Fruit fly (Drosophila melanogaster) whole organism, embryonic: ENCODE data around the gene Vps26.

Source experiments
- Adf1 ChIP-seq: fragments of 200-800 bp; sonication (Bioruptor generic); IDR thresholded peaks from 2 replicates; pipeline ENCODE4 v1.3.6; 2022; ENCODE audit warnings: missing biosample characterization, missing genetic modification characterization
- CG10321 ChIP-seq: fragments of 200-800 bp; sonication (Bioruptor generic); IDR thresholded peaks from 2 replicates; pipeline ENCODE4 v1.3.6; 2022; ENCODE audit warnings: missing biosample characterization, missing genetic modification characterization
- CG10366 ChIP-seq: fragments of 200-800 bp; sonication (Bioruptor generic); IDR thresholded peaks from 2 replicates; pipeline ENCODE4 v1.3.6; 2022; ENCODE audit warnings: missing biosample characterization, missing genetic modification characterization
- CG10431 ChIP-seq: fragments of 200-800 bp; sonication (Bioruptor generic); optimal IDR thresholded peaks from 3 replicates; lab custom pipeline; 2018; ENCODE audit warnings: missing biosample characterization, mild to moderate bottlenecking, missing genetic modification characterization
- CG12219 ChIP-seq: fragments of 200-800 bp; sonication (Bioruptor generic); optimal IDR thresholded peaks from 3 replicates; lab custom pipeline; 2018; ENCODE audit warnings: missing biosample characterization, mild to moderate bottlenecking, missing genetic modification characterization
- CG1233 ChIP-seq: fragments of 200-800 bp; sonication (Bioruptor generic); optimal IDR thresholded peaks from 4 replicates; lab custom pipeline; 2018; ENCODE audit warnings: missing biosample characterization, mild to moderate bottlenecking, missing genetic modification characterization
- CG12391 ChIP-seq: fragments of 200-800 bp; sonication (Bioruptor generic); optimal IDR thresholded peaks from 3 replicates; lab custom pipeline; 2018; ENCODE audit warnings: missing biosample characterization, mild to moderate bottlenecking, missing genetic modification characterization, moderate library complexity
- CG12659 ChIP-seq: fragments of 200-800 bp; sonication (Bioruptor generic); optimal IDR thresholded peaks from 3 replicates; lab custom pipeline; 2017; ENCODE audit warnings: mild to moderate bottlenecking, missing biosample characterization, missing genetic modification reagents, missing genetic modification characterization
- CG13424 ChIP-seq: fragments of 200-800 bp; sonication (Bioruptor generic); optimal IDR thresholded peaks from 2 replicates; lab custom pipeline; 2019; ENCODE audit warnings: missing biosample characterization, mild to moderate bottlenecking, missing genetic modification characterization, moderate library complexity
- CG14860 ChIP-seq: fragments of 200-800 bp; sonication (Bioruptor generic); IDR thresholded peaks from 3 replicates; pipeline ENCODE4 v1.3.6; 2022; ENCODE audit warnings: missing biosample characterization, missing genetic modification characterization; ENCODE audit not compliant: partially characterized antibody
- CG18011 ChIP-seq: fragments of 200-800 bp; sonication (Bioruptor generic); optimal IDR thresholded peaks from 2 replicates; lab custom pipeline; 2017; ENCODE audit warnings: missing biosample characterization, missing genetic modification characterization, mild to moderate bottlenecking, moderate library complexity, missing genotype
- CG18619 ChIP-seq: fragments of 200-800 bp; sonication (Bioruptor generic); optimal IDR thresholded peaks from 3 replicates; lab custom pipeline; 2017; ENCODE audit warnings: missing biosample characterization, mild to moderate bottlenecking, missing genetic modification characterization
- CG2678 ChIP-seq: fragments of 200-800 bp; sonication (Bioruptor generic); optimal IDR thresholded peaks from 3 replicates; lab custom pipeline; 2019; ENCODE audit warnings: missing biosample characterization, mild to moderate bottlenecking, missing genetic modification characterization, moderate library complexity
- CG30403 ChIP-seq: fragments of 200-800 bp; sonication (Bioruptor generic); optimal IDR thresholded peaks from 3 replicates; lab custom pipeline; 2016; ENCODE audit warnings: missing biosample characterization, missing genetic modification characterization
- CG31388 ChIP-seq: fragments of 200-800 bp; sonication (Bioruptor generic); optimal IDR thresholded peaks from 2 replicates; lab custom pipeline; 2016; ENCODE audit warnings: missing biosample characterization, missing genetic modification characterization
- CG43689 ChIP-seq: fragments of 200-800 bp; sonication (Bioruptor generic); IDR thresholded peaks from 2 replicates; pipeline ENCODE4 v1.3.6; 2022; ENCODE audit warnings: missing biosample characterization, missing genetic modification characterization
- CG4820 ChIP-seq: fragments of 200-800 bp; sonication (Bioruptor generic); optimal IDR thresholded peaks from 3 replicates; lab custom pipeline; 2016; ENCODE audit warnings: missing biosample characterization, missing genetic modification characterization
- CG7786 ChIP-seq: fragments of 200-800 bp; sonication (Bioruptor generic); optimal IDR thresholded peaks from 2 replicates; lab custom pipeline; 2016; ENCODE audit warnings: missing biosample characterization, missing genetic modification characterization
- CG8290 ChIP-seq, 3 experiments: fragments of 200-800 bp; sonication (Bioruptor generic); optimal IDR thresholded peaks; 2 replicates each; lab custom pipeline; 2016 to 2019; ENCODE audit warnings: missing biosample characterization in 3 of 3, missing genetic modification characterization in 3 of 3, mild to moderate bottlenecking in 2 of 3, moderate library complexity in 1 of 3
- CrebB ChIP-seq: fragments of 200-800 bp; sonication (Bioruptor generic); optimal IDR thresholded peaks from 3 replicates; lab custom pipeline; 2018; ENCODE audit warnings: missing biosample characterization, mild to moderate bottlenecking, missing genetic modification characterization
- Dfd ChIP-seq, 2 experiments: fragments of >200 bp; optimal IDR thresholded peaks; 2 replicates each; lab custom pipeline; 2017; ENCODE audit warnings: missing biosample characterization in 2 of 2, missing genetic modification characterization in 2 of 2
- Drgx ChIP-seq: fragments of 200-800 bp; sonication (Bioruptor generic); IDR thresholded peaks from 2 replicates; pipeline ENCODE4 v1.3.6; 2022; ENCODE audit warnings: missing biosample characterization, missing genetic modification characterization
- H15 ChIP-seq: fragments of 200-800 bp; sonication (Bioruptor generic); IDR thresholded peaks from 3 replicates; pipeline ENCODE4 v1.3.6; 2022; ENCODE audit warnings: missing biosample characterization, missing genetic modification characterization
- Hmr ChIP-seq: fragments of 200-800 bp; sonication (Bioruptor generic); optimal IDR thresholded peaks from 3 replicates; lab custom pipeline; 2017; ENCODE audit warnings: mild to moderate bottlenecking, missing biosample characterization, missing genetic modification reagents, missing genetic modification characterization
- Hr51 ChIP-seq, 2 experiments: fragments of 200-800 bp; sonication (Bioruptor generic); optimal IDR thresholded peaks; 2 replicates in 1 of 2; 3 replicates in 1 of 2; lab custom pipeline; 2016 to 2018; ENCODE audit warnings: missing biosample characterization in 2 of 2, missing genetic modification characterization in 2 of 2, mild to moderate bottlenecking in 1 of 2, moderate library complexity in 1 of 2
- MTF-1 ChIP-seq: fragments of 200-800 bp; sonication (Bioruptor generic); optimal IDR thresholded peaks from 2 replicates; lab custom pipeline; 2018; ENCODE audit warnings: missing biosample characterization, mild to moderate bottlenecking, missing genetic modification characterization, borderline replicate concordance
- Mad ChIP-seq: fragments of 200-800 bp; sonication (Bioruptor generic); optimal IDR thresholded peaks from 2 replicates; lab custom pipeline; 2016; ENCODE audit warnings: missing biosample characterization, missing genetic modification characterization
- Mrtf ChIP-seq: fragments of 200-800 bp; sonication (Bioruptor generic); IDR thresholded peaks from 3 replicates; pipeline ENCODE4 v1.3.6; 2022; ENCODE audit warnings: missing biosample characterization, missing genetic modification characterization
- NK7.1 ChIP-seq: fragments of 200-800 bp; sonication (Bioruptor generic); optimal IDR thresholded peaks from 3 replicates; lab custom pipeline; 2016; ENCODE audit warnings: missing biosample characterization, missing genetic modification characterization
- aop ChIP-seq: fragments of 200-800 bp; sonication (Bioruptor generic); IDR thresholded peaks from 2 replicates; pipeline ENCODE4 v1.3.6; 2022; ENCODE audit warnings: missing biosample characterization, missing genetic modification characterization
- bsh ChIP-seq, 2 experiments: fragments of 200-800 bp; sonication (Bioruptor generic); optimal IDR thresholded peaks; 2 replicates each; lab custom pipeline; 2017 to 2018; ENCODE audit warnings: mild to moderate bottlenecking in 2 of 2, missing biosample characterization in 2 of 2, missing genetic modification characterization in 2 of 2, moderate library complexity in 1 of 2
- cad ChIP-seq: fragments of >200 bp; optimal IDR thresholded peaks from 2 replicates; lab custom pipeline; 2017; ENCODE audit warnings: missing biosample characterization, missing genetic modification characterization
- chif ChIP-seq, 2 experiments: fragments of 200-800 bp; sonication (Bioruptor generic); optimal IDR thresholded peaks; 3 replicates each; lab custom pipeline; 2016; ENCODE audit warnings: missing biosample characterization in 2 of 2, missing genetic modification characterization in 2 of 2
- dati ChIP-seq: fragments of 200-800 bp; sonication (Bioruptor generic); IDR thresholded peaks from 2 replicates; pipeline ENCODE4 v1.3.6; 2022; ENCODE audit warnings: missing biosample characterization, missing genetic modification characterization
- dysf ChIP-seq: fragments of 200-800 bp; sonication (Bioruptor generic); IDR thresholded peaks from 3 replicates; pipeline ENCODE4 v1.3.6; 2022; ENCODE audit warnings: missing biosample characterization, missing genetic modification characterization
- fd96Cb ChIP-seq: fragments of 200-800 bp; sonication (Bioruptor generic); optimal IDR thresholded peaks from 2 replicates; lab custom pipeline; 2018; ENCODE audit warnings: missing biosample characterization, mild to moderate bottlenecking, missing genetic modification characterization, moderate library complexity
- grau ChIP-seq: fragments of 200-800 bp; optimal IDR thresholded peaks from 3 replicates; lab custom pipeline; 2019; ENCODE audit warnings: missing biosample characterization, mild to moderate bottlenecking, missing genetic modification characterization, moderate library complexity
- hbn ChIP-seq: fragments of 200-800 bp; sonication (Bioruptor generic); IDR thresholded peaks from 2 replicates; pipeline ENCODE4 v1.3.6; 2022; ENCODE audit warnings: missing biosample characterization, missing genetic modification characterization; ENCODE audit not compliant: partially characterized antibody
- kay ChIP-seq: fragments of 200-800 bp; sonication (Bioruptor generic); optimal IDR thresholded peaks from 2 replicates; lab custom pipeline; 2016; ENCODE audit warnings: missing biosample characterization, missing genetic modification characterization
- lab ChIP-seq: fragments of 200-800 bp; sonication (Bioruptor generic); optimal IDR thresholded peaks from 3 replicates; lab custom pipeline; 2017; ENCODE audit warnings: missing biosample characterization, missing genetic modification characterization, mild to moderate bottlenecking, moderate library complexity, missing genetic modification reagents
- nau ChIP-seq: fragments of 200-800 bp; sonication (Bioruptor generic); optimal IDR thresholded peaks from 3 replicates; lab custom pipeline; 2017; ENCODE audit warnings: missing biosample characterization, mild to moderate bottlenecking, missing genetic modification characterization, missing genetic modification reagents
- oc ChIP-seq: fragments of 200-800 bp; sonication (Bioruptor generic); optimal IDR thresholded peaks from 2 replicates; lab custom pipeline; 2018; ENCODE audit warnings: missing biosample characterization, mild to moderate bottlenecking, missing genetic modification characterization, moderate library complexity
- p53 ChIP-seq: fragments of 200-800 bp; sonication (Bioruptor generic); optimal IDR thresholded peaks from 2 replicates; lab custom pipeline; 2016; ENCODE audit warnings: missing biosample characterization, missing genetic modification characterization
- pb ChIP-seq: fragments of 200-800 bp; sonication (Bioruptor generic); optimal IDR thresholded peaks from 3 replicates; lab custom pipeline; 2016; ENCODE audit warnings: missing biosample characterization, missing genetic modification characterization
- rib ChIP-seq: fragments of 200-800 bp; sonication (Bioruptor generic); IDR thresholded peaks from 2 replicates; pipeline ENCODE4 v1.3.6; 2022; ENCODE audit warnings: missing biosample characterization, missing genetic modification characterization
- sqz ChIP-seq: fragments of 200-800 bp; sonication (Bioruptor generic); optimal IDR thresholded peaks from 3 replicates; lab custom pipeline; 2018; ENCODE audit warnings: missing biosample characterization, mild to moderate bottlenecking, missing genetic modification characterization
- ssp ChIP-seq: fragments of 200-800 bp; sonication (Bioruptor generic); IDR thresholded peaks from 2 replicates; pipeline ENCODE4 v1.3.6; 2022; ENCODE audit warnings: missing biosample characterization, missing genetic modification characterization
- trem ChIP-seq: fragments of 200-800 bp; optimal IDR thresholded peaks from 3 replicates; lab custom pipeline; 2019; ENCODE audit warnings: missing biosample characterization, mild to moderate bottlenecking, missing genetic modification characterization, moderate library complexity
- zen ChIP-seq: fragments of 200-800 bp; sonication (Bioruptor generic); optimal IDR thresholded peaks from 3 replicates; lab custom pipeline; 2018; ENCODE audit warnings: missing biosample characterization, mild to moderate bottlenecking, missing genetic modification characterization, moderate library complexity

The Vps26 gene

DNA sequence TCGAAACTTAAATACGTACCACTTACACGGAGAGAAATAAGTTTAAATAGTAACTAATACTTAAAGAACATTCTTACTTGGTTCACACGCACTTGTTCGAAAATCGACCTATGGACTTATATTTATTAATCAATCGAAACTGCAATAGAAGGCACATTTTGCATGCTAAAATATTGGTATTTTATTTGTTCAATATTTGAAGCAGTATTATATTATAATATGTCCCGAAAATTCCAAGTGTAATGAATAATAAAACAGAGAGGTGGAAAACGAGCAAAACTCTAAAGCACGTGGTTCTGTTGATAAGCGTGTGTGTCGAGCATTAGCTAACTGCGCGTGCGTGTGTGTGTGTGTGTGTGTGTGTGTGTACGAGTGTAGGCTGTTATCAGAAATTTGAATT is 23.7 kb upstream of the Vps26 start (continued):
- peak; percentile 85 for TF ChIP-seq nau (GFP tag; lab: Kevin White, UChicago)
- peak; percentile 89 for TF ChIP-seq CG12391 (tag; lab: Kevin White, UChicago)
- peak; percentile 40; the same call in 1 of the 2 replicates for TF ChIP-seq CG43689 (GFP tag; lab: Robert Waterston, UW)
- TF ChIP-seq CG8290 (GFP tag; optimal IDR thresholded peaks at IDR 0.05; lab: Kevin White, UChicago), result no peak
- peak in 1 of 2 experiments; percentile 88 for TF ChIP-seq CG8290 (tag; optimal IDR thresholded peaks at IDR 0.05; lab: Kevin White, UChicago)
- peak; percentile 85 for TF ChIP-seq CrebB
- TF ChIP-seq Hmr (GFP tag; lab: Kevin White, UChicago), result peak; percentile 95
- peak; percentile 21 for TF ChIP-seq CG31388 (GFP tag; lab: Kevin White, UChicago)
- TF ChIP-seq CG12219, result peak; percentile 85
- TF ChIP-seq CG18011 (GFP tag; lab: Kevin White, UChicago), result peak; percentile 71
- TF ChIP-seq CG2678 (tag; lab: Kevin White, UChicago), result peak; percentile 96
- TF ChIP-seq NK7.1, result peak; percentile 21
- peak; percentile 23 for TF ChIP-seq pb (GFP tag; lab: Kevin White, UChicago)
- peak; percentile 61; the same call in 2 of the 3 replicates for TF ChIP-seq Mrtf (GFP tag; lab: Robert Waterston, UW)
- peak; percentile 97 for TF ChIP-seq lab (GFP tag; lab: Kevin White, UChicago)
- TF ChIP-seq kay, result peak; percentile 90
- TF ChIP-seq trem (tag; lab: Kevin White, UChicago), result peak; percentile 63
- peak in 1 of 2 experiments; percentile 62 for TF ChIP-seq Dfd (GFP tag; optimal IDR thresholded peaks at IDR 0.05; lab: Kevin White, UChicago)
- peak; percentile 73 for TF ChIP-seq fd96Cb (tag; lab: Kevin White, UChicago)
- peak; percentile 76 to 89 for TF ChIP-seq Hr51 (GFP tag; optimal IDR thresholded peaks at IDR 0.05; lab: Kevin White, UChicago)
- TF ChIP-seq CG10366, result peak; percentile 76
- TF ChIP-seq aop (GFP tag; lab: Robert Waterston, UW), result no peak
- peak; percentile 91 for TF ChIP-seq grau (tag; lab: Kevin White, UChicago)
- TF ChIP-seq CG4820, result peak; percentile 62
- TF ChIP-seq CG30403, result peak; percentile 88
- peak; percentile 53; the same call in 1 of the 3 replicates for TF ChIP-seq H15 (GFP tag; lab: Robert Waterston, UW)
- TF ChIP-seq CG14860 (GFP tag; lab: Robert Waterston, UW), result no peak
- no peak for TF ChIP-seq hbn
- TF ChIP-seq Mad (GFP tag; lab: Kevin White, UChicago), result peak; percentile 49
- peak; percentile 61 to 68 for TF ChIP-seq chif (GFP tag; optimal IDR thresholded peaks at IDR 0.05; lab: Kevin White, UChicago)
- peak; percentile 89 for TF ChIP-seq CG13424 (tag; lab: Kevin White, UChicago)
- peak; percentile 90 for TF ChIP-seq CG12659 (GFP tag; lab: Kevin White, UChicago)
- TF ChIP-seq Adf1 (GFP tag; lab: Robert Waterston, UW), result peak; percentile 69
- TF ChIP-seq cad (GFP tag; lab: Kevin White, UChicago), result no peak
- TF ChIP-seq Drgx (GFP tag; lab: Robert Waterston, UW), result no peak
- TF ChIP-seq CG18619, result peak; percentile 84
- TF ChIP-seq bsh (GFP tag; optimal IDR thresholded peaks at IDR 0.05; lab: Kevin White, UChicago), result peak in 1 of 2 experiments; percentile 82
- TF ChIP-seq CG10321 (GFP tag; lab: Robert Waterston, UW), result peak; percentile 53; the same call in 1 of the 2 replicates
- peak; percentile 68 for TF ChIP-seq rib (GFP tag; lab: Robert Waterston, UW)
- peak; percentile 63 for TF ChIP-seq oc (tag; lab: Kevin White, UChicago)
- peak; percentile 87 for TF ChIP-seq dysf
- TF ChIP-seq CG10431 (GFP tag; lab: Kevin White, UChicago), result no peak
- TF ChIP-seq sqz (GFP tag; lab: Kevin White, UChicago), result peak; percentile 43
- no peak for TF ChIP-seq dati (GFP tag; lab: Robert Waterston, UW)
- TF ChIP-seq p53 (GFP tag; lab: Kevin White, UChicago), result no peak
- TF ChIP-seq CG7786 (GFP tag; lab: Kevin White, UChicago), result peak; percentile 73
- peak; percentile 86 for TF ChIP-seq CG1233
- peak; percentile 69 for TF ChIP-seq zen (tag; lab: Kevin White, UChicago)
- peak; percentile 43 for TF ChIP-seq ssp
- peak; percentile 34 for TF ChIP-seq MTF-1
